Worm (Caenorhabditis elegans) whole organism, L1 larva: Measurements from ENCODE around the gene T20B12.7.

Source experiments
- C04F5.9 ChIP-seq: sonication (generic microtip); optimal IDR thresholded peaks from 2 replicates; lab custom pipeline; 2016; ENCODE audit warnings: missing genetic modification characterization, missing compliant biosample characterization
- C16A3.4 ChIP-seq: fragments of 150-350 bp; optimal IDR thresholded peaks from 2 replicates; lab custom pipeline; 2014; ENCODE audit warnings: missing biosample characterization, missing genetic modification characterization
- Y116A8C.19 ChIP-seq: sonication (generic microtip); optimal IDR thresholded peaks from 2 replicates; lab custom pipeline; 2016; ENCODE audit warnings: missing compliant biosample characterization, missing genetic modification characterization, borderline replicate concordance
- aha-1 ChIP-seq: fragments of 150-350 bp; optimal IDR thresholded peaks from 2 replicates; lab custom pipeline; 2014; ENCODE audit warnings: missing biosample characterization, missing genetic modification characterization
- aly-2 ChIP-seq: fragments of 150-350 bp; optimal IDR thresholded peaks from 2 replicates; lab custom pipeline; 2014; ENCODE audit warnings: missing biosample characterization, missing genetic modification characterization
- blmp-1 ChIP-seq: fragments of 150-350 bp; optimal IDR thresholded peaks from 2 replicates; lab custom pipeline; 2014; ENCODE audit warnings: missing biosample characterization, missing genetic modification characterization
- ceh-82 ChIP-seq, 3 experiments: fragments of 150-350 bp in 1 of 3; sonication (generic microtip) in 2 of 3; optimal IDR thresholded peaks; 2 replicates each; lab custom pipeline; 2014 to 2017; ENCODE audit warnings: missing biosample characterization in 3 of 3, missing genetic modification characterization in 3 of 3
- efl-1 ChIP-seq, 4 experiments: fragments of 150-350 bp; optimal IDR thresholded peaks in 3 of 4; peaks in 1 of 4; 1 replicate in 1 of 4; 2 replicates in 3 of 4; lab custom pipeline; 2014; ENCODE audit warnings: missing biosample characterization in 2 of 4, missing genetic modification characterization in 2 of 4, missing genetic modification reagents in 2 of 4
- egl-13 ChIP-seq: sonication (generic microtip); optimal IDR thresholded peaks from 2 replicates; lab custom pipeline; 2016; ENCODE audit warnings: missing genotype, missing genetic modification reagents, missing genetic modification characterization, missing compliant biosample characterization
- egl-27 ChIP-seq, 2 experiments: fragments of 150-350 bp in 1 of 2; sonication (generic microtip); optimal IDR thresholded peaks; 3 replicates each; lab custom pipeline; 2017 to 2018; ENCODE audit warnings: missing biosample characterization in 2 of 2, missing genetic modification characterization in 2 of 2, missing genetic modification reagents in 2 of 2
- fkh-10 ChIP-seq: sonication (generic microtip); optimal IDR thresholded peaks from 2 replicates; lab custom pipeline; 2017; ENCODE audit warnings: missing biosample characterization, missing genetic modification reagents, missing genetic modification characterization
- fkh-8 ChIP-seq: sonication (generic microtip); optimal IDR thresholded peaks from 2 replicates; lab custom pipeline; 2016; ENCODE audit warnings: mild to moderate bottlenecking, missing genetic modification characterization, missing compliant biosample characterization
- grh-1 ChIP-seq: fragments of 200-800 bp; sonication (Bioruptor generic); IDR thresholded peaks from 2 replicates; pipeline ENCODE4 v1.3.6; 2022; ENCODE audit warnings: missing genetic modification reagents, missing genetic modification characterization, missing compliant biosample characterization
- hlh-17 ChIP-seq: fragments of 200-800 bp; sonication (Bioruptor generic); optimal IDR thresholded peaks from 2 replicates; lab custom pipeline; 2018; ENCODE audit warnings: missing genetic modification characterization, mild to moderate bottlenecking, missing compliant biosample characterization, moderate library complexity, borderline replicate concordance
- hlh-4 ChIP-seq: sonication (generic microtip); optimal IDR thresholded peaks from 2 replicates; lab custom pipeline; 2016; ENCODE audit warnings: mild to moderate bottlenecking, missing genetic modification characterization, missing compliant biosample characterization
- lin-13 ChIP-seq: fragments of 150-350 bp; optimal IDR thresholded peaks from 2 replicates; lab custom pipeline; 2014; ENCODE audit warnings: missing biosample characterization, missing genetic modification reagents, missing genetic modification characterization
- lin-15B ChIP-seq: fragments of 150-350 bp; sonication (generic microtip); optimal IDR thresholded peaks from 3 replicates; lab custom pipeline; 2014; ENCODE audit warnings: missing biosample characterization, missing genetic modification characterization
- lin-35 ChIP-seq, 2 experiments: fragments of 150-350 bp; optimal IDR thresholded peaks; 2 replicates each; lab custom pipeline; 2014; ENCODE audit warnings: missing biosample characterization in 2 of 2, missing genetic modification characterization in 2 of 2, missing genetic modification reagents in 2 of 2
- lin-39 ChIP-seq: fragments of 150-350 bp; optimal IDR thresholded peaks from 2 replicates; lab custom pipeline; 2014; ENCODE audit warnings: missing biosample characterization, missing genetic modification reagents, missing genetic modification characterization
- lir-3 ChIP-seq: sonication (generic microtip); optimal IDR thresholded peaks from 2 replicates; lab custom pipeline; 2016; ENCODE audit warnings: mild to moderate bottlenecking, missing genetic modification characterization, moderate library complexity, missing compliant biosample characterization; ENCODE audit not compliant: poor library complexity
- lsy-2 ChIP-seq, 2 experiments: fragments of 150-350 bp; optimal IDR thresholded peaks; 2 replicates each; lab custom pipeline; 2014; ENCODE audit warnings: missing biosample characterization in 2 of 2, missing genetic modification characterization in 2 of 2
- mef-2 ChIP-seq: fragments of 150-350 bp; optimal IDR thresholded peaks from 2 replicates; lab custom pipeline; 2014; ENCODE audit warnings: missing biosample characterization, missing genetic modification characterization
- nhr-20 ChIP-seq: sonication (generic microtip); optimal IDR thresholded peaks from 2 replicates; lab custom pipeline; 2016; ENCODE audit warnings: mild to moderate bottlenecking, missing genetic modification characterization, missing compliant biosample characterization
- nhr-85 ChIP-seq: sonication (generic microtip); peaks from one replicate; lab custom pipeline; 2016; ENCODE audit warnings: missing genetic modification characterization, inconsistent platforms, missing compliant biosample characterization
- nhr-90 ChIP-seq: sonication (generic microtip); optimal IDR thresholded peaks from 2 replicates; lab custom pipeline; 2016; ENCODE audit warnings: mild to moderate bottlenecking, missing genetic modification characterization, missing compliant biosample characterization; ENCODE audit not compliant: poor library complexity
- pax-3 ChIP-seq: fragments of 200-800 bp; sonication (Bioruptor generic); optimal IDR thresholded peaks from 2 replicates; lab custom pipeline; 2018; ENCODE audit warnings: mild to moderate bottlenecking, missing genetic modification characterization, moderate library complexity, missing compliant biosample characterization
- rnt-1 ChIP-seq: sonication (generic microtip); optimal IDR thresholded peaks from 2 replicates; lab custom pipeline; 2016; ENCODE audit warnings: mild to moderate bottlenecking, missing genetic modification characterization, moderate library complexity, missing compliant biosample characterization
- snu-23 ChIP-seq: sonication (generic microtip); optimal IDR thresholded peaks from 2 replicates; lab custom pipeline; 2016; ENCODE audit warnings: missing genetic modification characterization, missing compliant biosample characterization
- sox-4 ChIP-seq: sonication (generic microtip); optimal IDR thresholded peaks from 2 replicates; lab custom pipeline; 2016; ENCODE audit warnings: missing genetic modification characterization, missing compliant biosample characterization
- sptf-1 ChIP-seq: fragments of 150-350 bp; optimal IDR thresholded peaks from 2 replicates; lab custom pipeline; 2014; ENCODE audit warnings: missing biosample characterization, missing genetic modification characterization
- swsn-7 ChIP-seq: sonication (generic microtip); optimal IDR thresholded peaks from 2 replicates; lab custom pipeline; 2016; ENCODE audit warnings: missing genetic modification characterization, missing compliant biosample characterization
- tbx-2 ChIP-seq: sonication (generic microtip); optimal IDR thresholded peaks from 2 replicates; lab custom pipeline; 2016; ENCODE audit warnings: missing genetic modification characterization, missing compliant biosample characterization
- unc-130 ChIP-seq: fragments of 150-350 bp; optimal IDR thresholded peaks from 2 replicates; lab custom pipeline; 2017; ENCODE audit warnings: missing biosample characterization, missing genetic modification characterization, inconsistent platforms
- unc-30 ChIP-seq: sonication (generic microtip); optimal IDR thresholded peaks from 2 replicates; lab custom pipeline; 2017; ENCODE audit warnings: missing biosample characterization, missing genetic modification characterization
- unc-86 ChIP-seq: sonication (generic microtip); optimal IDR thresholded peaks from 2 replicates; lab custom pipeline; 2016; ENCODE audit warnings: missing genetic modification characterization, missing compliant biosample characterization
- vab-15 ChIP-seq: sonication (generic microtip); optimal IDR thresholded peaks from 2 replicates; lab custom pipeline; 2017; ENCODE audit warnings: missing genotype, mild to moderate bottlenecking, missing genetic modification characterization, missing compliant biosample characterization
- xbp-1 ChIP-seq: sonication (generic microtip); optimal IDR thresholded peaks from 2 replicates; lab custom pipeline; 2016; ENCODE audit warnings: missing genetic modification characterization, missing compliant biosample characterization
- zag-1 ChIP-seq: fragments of 150-350 bp; optimal IDR thresholded peaks from 2 replicates; lab custom pipeline; 2014; ENCODE audit warnings: missing biosample characterization, missing genetic modification characterization
- zip-4 ChIP-seq: fragments of 200-800 bp; sonication (Bioruptor generic); optimal IDR thresholded peaks from 2 replicates; lab custom pipeline; 2018; ENCODE audit warnings: mild to moderate bottlenecking, missing genetic modification characterization, moderate library complexity, missing compliant biosample characterization

Gene T20B12.7

ce11 chrIII:7369394-7370024, 9.3 kb downstream of the T20B12.7 start (continued):
- TF ChIP-seq grh-1 (no peak), unc-30 (tag; lab: Kevin White, UChicago) (no peak), hlh-4 (tag; lab: Kevin White, UChicago) (no peak), zag-1 (tag; lab: Kevin White, UChicago) (no peak), fkh-8 (tag; lab: Kevin White, UChicago) (no peak), vab-15 (tag; lab: Kevin White, UChicago) (no peak), lin-35 (GFP tag; optimal IDR thresholded peaks at IDR 0.05; lab: Kevin White, UChicago) (peak in 1 of 2 experiments; percentile 16), sptf-1 (tag; lab: Kevin White, UChicago) (no peak), unc-86 (no peak), zip-4 (GFP tag; lab: Kevin White, UChicago) (no peak), sox-4 (tag; lab: Kevin White, UChicago) (no peak), hlh-17 (GFP tag; lab: Kevin White, UChicago) (no peak), unc-130 (tag; lab: Kevin White, UChicago) (no peak), pax-3 (tag; lab: Kevin White, UChicago) (no peak), nhr-20 (tag; lab: Kevin White, UChicago) (no peak), aha-1 (tag; lab: Kevin White, UChicago) (no peak), fkh-10 (GFP tag; lab: Kevin White, UChicago) (no peak), egl-13 (tag; lab: Kevin White, UChicago) (no peak)
- TF ChIP-seq, all 84 proteins: peak for 8

- no peak for TF ChIP-seq fkh-8 (tag; lab: Kevin White, UChicago)
Measured at ce11 chrIII:7367012-7367760, 11.7 kb downstream of the T20B12.7 start, which contains the start of the genes T20B12.5 and T20B12.4. T20B12.5 (minus strand) TSS chrIII:7367112. T20B12.4 (plus strand) TSS chrIII:7367710.

ce11 chrIII:7365602-7366001, 13.2 kb downstream of the T20B12.7 start, which contains the start of gene F08F8.11:
F08F8.11 (plus strand) TSS chrIII:7365902.
- TF ChIP-seq egl-27 (tag; optimal IDR thresholded peaks at IDR 0.05; lab: Kevin White, UChicago) (no peak), nhr-20 (tag; lab: Kevin White, UChicago) (no peak), efl-1 (optimal IDR thresholded peaks at IDR 0.05; lab: Kevin White, UChicago) (no peak), efl-1 (GFP tag; optimal IDR thresholded peaks at IDR 0.05 in 1 of 2; lab: Kevin White, UChicago) (peak in 1 of 2 experiments; percentile 10), zip-4 (GFP tag; lab: Kevin White, UChicago) (no peak), fkh-8 (tag; lab: Kevin White, UChicago) (no peak), lsy-2 (tag; optimal IDR thresholded peaks at IDR 0.05; lab: Kevin White, UChicago) (no peak), nhr-85 (tag; lab: Kevin White, UChicago) (peak; percentile 32), ceh-82 (tag; optimal IDR thresholded peaks at IDR 0.05; lab: Kevin White, UChicago) (no peak)

ce11 chrIII:7359037-7359548, 19.8 kb downstream of the T20B12.7 start, which contains the start of the genes eco-1 and hmgr-1:
eco-1 (minus strand) TSS chrIII:7359095.
hmgr-1 (plus strand) TSS chrIII:7359498.
- TF ChIP-seq zag-1 (tag; lab: Kevin White, UChicago) (no peak), lin-15B (tag; lab: Kevin White, UChicago) (peak; percentile 16), unc-86 (peak; percentile 24), C16A3.4 (tag; lab: Kevin White, UChicago) (peak; percentile 8), fkh-10 (GFP tag; lab: Kevin White, UChicago) (no peak), fkh-8 (tag; lab: Kevin White, UChicago) (no peak), pax-3 (tag; lab: Kevin White, UChicago) (no peak), xbp-1 (tag; lab: Kevin White, UChicago) (peak; percentile 39), aly-2 (tag; lab: Kevin White, UChicago) (no peak), Y116A8C.19 (tag; lab: Kevin White, UChicago) (no peak), lsy-2 (tag; optimal IDR thresholded peaks at IDR 0.05; lab: Kevin White, UChicago) (peak; percentile 55 to 62), zip-4 (GFP tag; lab: Kevin White, UChicago) (peak; percentile 0), C04F5.9 (tag; lab: Kevin White, UChicago) (no peak), ceh-82 (tag; optimal IDR thresholded peaks at IDR 0.05; lab: Kevin White, UChicago) (peak in 2 of 3 experiments; percentile 3 to 26), mef-2 (no peak), blmp-1 (tag; lab: Kevin White, UChicago) (no peak), lin-35 (GFP tag; optimal IDR thresholded peaks at IDR 0.05; lab: Kevin White, UChicago) (peak; percentile 52 to 87), tbx-2 (tag; lab: Kevin White, UChicago) (peak; percentile 27), rnt-1 (tag; lab: Kevin White, UChicago) (peak; percentile 68), lir-3 (tag; lab: Kevin White, UChicago) (peak; percentile 38), unc-130 (tag; lab: Kevin White, UChicago) (no peak), swsn-7 (peak; percentile 53), snu-23 (GFP tag; lab: Kevin White, UChicago) (peak; percentile 30), lin-39 (tag; lab: Kevin White, UChicago) (no peak), nhr-90 (peak; percentile 41), lin-13 (GFP tag; lab: Kevin White, UChicago) (peak; percentile 29), efl-1 (optimal IDR thresholded peaks at IDR 0.05; lab: Kevin White, UChicago) (peak; percentile 17 to 79), efl-1 (GFP tag; optimal IDR thresholded peaks at IDR 0.05 in 1 of 2; lab: Kevin White, UChicago) (peak; percentile 83 to 98)
